Fruit fly (Drosophila melanogaster) whole organism, prepupa: ENCODE data around the gene Ubr3.

Experiments
- CG11294 ChIP-seq: fragments of 200-800 bp; sonication (Bioruptor generic); IDR thresholded peaks from 2 replicates; pipeline ENCODE4 v1.3.6; 2022; ENCODE audit warnings: missing biosample characterization, missing genetic modification characterization
- CG6854 ChIP-seq: fragments of 200-800 bp; sonication (Bioruptor generic); optimal IDR thresholded peaks from 2 replicates; lab custom pipeline; 2017; ENCODE audit warnings: missing biosample characterization, mild to moderate bottlenecking, missing genetic modification characterization
- CG8119 ChIP-seq: fragments of 200-800 bp; sonication (Bioruptor generic); IDR thresholded peaks from 3 replicates; pipeline ENCODE4 v1.3.6; 2022; ENCODE audit warnings: missing biosample characterization, missing genetic modification characterization
- CG9139 ChIP-seq: fragments of 200-800 bp; sonication (Bioruptor generic); optimal IDR thresholded peaks from 3 replicates; lab custom pipeline; 2017; ENCODE audit warnings: missing biosample characterization, mild to moderate bottlenecking, missing genetic modification characterization
- Eip78C ChIP-seq: fragments of 200-800 bp; sonication (Bioruptor generic); peaks from one replicate; lab custom pipeline; 2016; ENCODE audit warnings: missing biosample characterization, missing genetic modification characterization
- Ets21C ChIP-seq: fragments of 200-800 bp; sonication (Bioruptor generic); optimal IDR thresholded peaks from 3 replicates; lab custom pipeline; 2016; ENCODE audit warnings: missing biosample characterization, missing genetic modification characterization
- Gug ChIP-seq: fragments of 200-800 bp; sonication (Bioruptor generic); IDR thresholded peaks from 2 replicates; pipeline ENCODE4 v1.3.6; 2022; ENCODE audit warnings: missing biosample characterization, missing genetic modification characterization
- Hr39 ChIP-seq: fragments of 200-800 bp; sonication (Bioruptor generic); optimal IDR thresholded peaks from 2 replicates; lab custom pipeline; 2016; ENCODE audit warnings: missing biosample characterization, missing genetic modification characterization
- OdsH ChIP-seq: fragments of 200-800 bp; sonication (Bioruptor generic); optimal IDR thresholded peaks from 3 replicates; lab custom pipeline; 2016; ENCODE audit warnings: missing biosample characterization, missing genetic modification characterization
- fd59A ChIP-seq: fragments of 200-800 bp; sonication (Bioruptor generic); optimal IDR thresholded peaks from 2 replicates; lab custom pipeline; 2017; ENCODE audit warnings: missing biosample characterization, mild to moderate bottlenecking, missing genetic modification characterization, missing genetic modification reagents
- net ChIP-seq: fragments of 200-800 bp; sonication (Bioruptor generic); optimal IDR thresholded peaks from 3 replicates; lab custom pipeline; 2016; ENCODE audit warnings: missing biosample characterization, missing genetic modification characterization
- topi ChIP-seq: fragments of 200-800 bp; sonication (Bioruptor generic); optimal IDR thresholded peaks from 3 replicates; lab custom pipeline; 2016; ENCODE audit warnings: missing biosample characterization, missing genetic modification characterization

- TF ChIP-seq CG11294 (GFP tag; lab: Robert Waterston, UW): no peak
- TF ChIP-seq topi: no peak
- no peak for TF ChIP-seq Gug (GFP tag; lab: Robert Waterston, UW)
- no peak for TF ChIP-seq CG9139 (GFP tag; lab: Kevin White, UChicago)
- TF ChIP-seq Hr39 (GFP tag; lab: Kevin White, UChicago): no peak
- TF ChIP-seq CG8119 (GFP tag; lab: Robert Waterston, UW): no peak
- TF ChIP-seq Eip78C (GFP tag; lab: Kevin White, UChicago): no peak
- TF ChIP-seq fd59A (GFP tag; lab: Kevin White, UChicago): no peak
- TF ChIP-seq Ets21C (GFP tag; lab: Kevin White, UChicago): no peak
- no peak for TF ChIP-seq OdsH
- TF ChIP-seq net (GFP tag; lab: Kevin White, UChicago): no peak
- no peak for TF ChIP-seq CG6854 (GFP tag; lab: Kevin White, UChicago)
Observed at dm6 chrX:7900659-7901058, 35.0 kb upstream of the Ubr3 start.
